Worm (Caenorhabditis elegans): ENCODE results near the gene R08C7.11.

ce11 chrIV:4411948-4412335 is 42.8 kb downstream of the R08C7.11 start:
- no peak for TF ChIP-seq med-1 (GFP tag; optimal IDR thresholded peaks at IDR 0.05; ENCODE audit: insufficient read depth)
- TF ChIP-seq ref-1 (GFP tag; conservative IDR thresholded peaks at IDR 0.05), result no peak
- no peak for TF ChIP-seq T22C8.4 (GFP tag; IDR thresholded peaks at IDR 0.05)
- no peak for TF ChIP-seq ztf-23 (GFP tag; IDR thresholded peaks at IDR 0.05)
- TF ChIP-seq cog-1 (tag; optimal IDR thresholded peaks at IDR 0.05), result no peak
- TF ChIP-seq klf-2 (GFP tag; conservative IDR thresholded peaks at IDR 0.05), result no peak
- TF ChIP-seq ztf-29 (GFP tag; IDR thresholded peaks at IDR 0.05), result no peak
